Worm (Caenorhabditis elegans): Measurements from ENCODE around the gene rap-3.
"Not testable (repeated sequence)": the region's sequence is repeated elsewhere in the genome, so short reads cannot be mapped to it uniquely, and the experiment has no call there.

rap-3 gene

ce11 chrIV:11179123-11179740 is 2.2 kb downstream of the rap-3 start, which contains the start of gene cpt-2 (continued):
- TF ChIP-seq mxl-2 (GFP tag; conservative IDR thresholded peaks at IDR 0.05) (peak; percentile 60; the same call in 1 of the 2 replicates), ceh-44 (GFP tag; IDR thresholded peaks at IDR 0.05) (peak; percentile 86), lin-1 (GFP tag; IDR thresholded peaks at IDR 0.05) (peak; percentile 77), nhr-41 (GFP tag; IDR thresholded peaks at IDR 0.05) (peak; percentile 45; the same call in 1 of the 2 replicates), mdl-1 (tag; optimal IDR thresholded peaks at IDR 0.05) (peak; percentile 5 to 77), nhr-77 (tag; optimal IDR thresholded peaks at IDR 0.05) (peak; percentile 91), madf-5 (GFP tag; IDR thresholded peaks at IDR 0.05) (0 out of 4 replicates have a peak, but pooled peaks of 1 of the 2 experiments have one; percentile 58), arid-1 (GFP tag; conservative IDR thresholded peaks at IDR 0.05) (peak; percentile 90), php-3 (GFP tag; IDR thresholded peaks at IDR 0.05) (peak; percentile 79), tra-1 (GFP tag; IDR thresholded peaks at IDR 0.05) (peak; percentile 90), jun-1 (tag; optimal IDR thresholded peaks at IDR 0.05) (peak; percentile 40), dmd-9 (GFP tag; IDR thresholded peaks at IDR 0.05) (peak; percentile 91), madf-9 (GFP tag; conservative IDR thresholded peaks at IDR 0.05) (peak; percentile 68; the same call in 1 of the 2 replicates), dve-1 (tag; optimal IDR thresholded peaks at IDR 0.05; ENCODE audit: insufficient read depth) (peak; percentile 92), mep-1 (tag; optimal IDR thresholded peaks at IDR 0.05) (peak; percentile 86), unc-130 (GFP tag; optimal IDR thresholded peaks at IDR 0.05) (peak; percentile 46), hif-1 (tag; optimal IDR thresholded peaks at IDR 0.05) (peak in 1 of 2 experiments; percentile 57), unc-62 (GFP tag; optimal IDR thresholded peaks at IDR 0.05 in 1 of 2) (peak in 1 of 2 experiments; percentile 97), hlh-11 (tag; optimal IDR thresholded peaks at IDR 0.05) (peak; percentile 85), nhr-48 (tag; optimal IDR thresholded peaks at IDR 0.05) (peak; percentile 72), dpl-1 (GFP tag; optimal IDR thresholded peaks at IDR 0.05) (peak; percentile 76), mdt-29 (GFP tag; IDR thresholded peaks at IDR 0.05) (peak; percentile 85), mxl-3 (GFP tag; optimal IDR thresholded peaks at IDR 0.05) (peak; percentile 90), saeg-2 (GFP tag; IDR thresholded peaks at IDR 0.05) (0 out of 2 replicates have a peak, but pooled peaks have one; percentile 43), lin-38 (GFP tag; IDR thresholded peaks at IDR 0.05) (peak; percentile 91), ctbp-1 (GFP tag; IDR thresholded peaks at IDR 0.05) (peak; percentile 91), lin-13 (GFP tag; optimal IDR thresholded peaks at IDR 0.05) (peak; percentile 57)
- TF ChIP-seq unc-62 (tag; optimal IDR thresholded peaks at IDR 0.05), result not testable (repeated sequence)

ce11 chrIV:11180077-11180476 is 3.0 kb downstream of the rap-3 start:
- no peak for TF ChIP-seq ztf-11 (tag; optimal IDR thresholded peaks at IDR 0.05)
- TF ChIP-seq ceh-20 (GFP tag; IDR thresholded peaks at IDR 0.05), result no peak
- TF ChIP-seq T20F7.1 (GFP tag; optimal IDR thresholded peaks at IDR 0.05), result no peak
- no peak for TF ChIP-seq nhr-10 (tag; optimal IDR thresholded peaks at IDR 0.05)
- TF ChIP-seq set-16 (GFP tag; IDR thresholded peaks at IDR 0.05), result no peak
- no peak for TF ChIP-seq R02D3.7 (tag; optimal IDR thresholded peaks at IDR 0.05)
- TF ChIP-seq hmg-1.1 (GFP tag; IDR thresholded peaks at IDR 0.05), result no peak
- no peak for TF ChIP-seq daf-8 (GFP tag; IDR thresholded peaks at IDR 0.05)
- TF ChIP-seq nhr-28 (tag; optimal IDR thresholded peaks at IDR 0.05), result peak; percentile 99
- no peak for TF ChIP-seq hlh-11 (tag; optimal IDR thresholded peaks at IDR 0.05)
- no peak for TF ChIP-seq dmd-6 (GFP tag; IDR thresholded peaks at IDR 0.05)
- no peak for TF ChIP-seq daf-16 (GFP tag; optimal IDR thresholded peaks at IDR 0.05)
- TF ChIP-seq daf-16 (tag; optimal IDR thresholded peaks at IDR 0.05), result peak; percentile 41
- peak; percentile 30 for TF ChIP-seq dve-1 (tag; optimal IDR thresholded peaks at IDR 0.05; ENCODE audit: insufficient read depth)
- TF ChIP-seq nhr-77 (tag; optimal IDR thresholded peaks at IDR 0.05), result peak; percentile 27
- peak; percentile 78 for TF ChIP-seq aha-1 (tag)
- no peak for TF ChIP-seq D1046.2 (GFP tag; IDR thresholded peaks at IDR 0.05)
- no peak for TF ChIP-seq lin-1 (GFP tag; IDR thresholded peaks at IDR 0.05)
- TF ChIP-seq unc-62 (GFP tag; optimal IDR thresholded peaks at IDR 0.05 in 1 of 2), result peak in 1 of 2 experiments; percentile 67
- TF ChIP-seq unc-62 (tag; optimal IDR thresholded peaks at IDR 0.05), result no peak
- TF ChIP-seq lsy-2 (tag; optimal IDR thresholded peaks at IDR 0.05), result peak in 1 of 2 experiments; percentile 3
- TF ChIP-seq gei-8 (GFP tag; optimal IDR thresholded peaks at IDR 0.05), result no peak
- TF ChIP-seq nhr-102 (tag; optimal IDR thresholded peaks at IDR 0.05), result no peak
- TF ChIP-seq Y5F2A.4 (GFP tag; optimal IDR thresholded peaks at IDR 0.05), result no peak
- no peak for TF ChIP-seq Y48G9A.11 (GFP tag; IDR thresholded peaks at IDR 0.05)
- no peak for TF ChIP-seq nhr-237 (tag; optimal IDR thresholded peaks at IDR 0.05)
- TF ChIP-seq nhr-48 (tag; optimal IDR thresholded peaks at IDR 0.05), result no peak
- no peak for TF ChIP-seq madf-9 (GFP tag; conservative IDR thresholded peaks at IDR 0.05)
- TF ChIP-seq duxl-1 (tag; optimal IDR thresholded peaks at IDR 0.05; ENCODE audit: poor library complexity), result no peak
